Worm (Caenorhabditis elegans): ENCODE results near the gene srh-303.

DNA sequence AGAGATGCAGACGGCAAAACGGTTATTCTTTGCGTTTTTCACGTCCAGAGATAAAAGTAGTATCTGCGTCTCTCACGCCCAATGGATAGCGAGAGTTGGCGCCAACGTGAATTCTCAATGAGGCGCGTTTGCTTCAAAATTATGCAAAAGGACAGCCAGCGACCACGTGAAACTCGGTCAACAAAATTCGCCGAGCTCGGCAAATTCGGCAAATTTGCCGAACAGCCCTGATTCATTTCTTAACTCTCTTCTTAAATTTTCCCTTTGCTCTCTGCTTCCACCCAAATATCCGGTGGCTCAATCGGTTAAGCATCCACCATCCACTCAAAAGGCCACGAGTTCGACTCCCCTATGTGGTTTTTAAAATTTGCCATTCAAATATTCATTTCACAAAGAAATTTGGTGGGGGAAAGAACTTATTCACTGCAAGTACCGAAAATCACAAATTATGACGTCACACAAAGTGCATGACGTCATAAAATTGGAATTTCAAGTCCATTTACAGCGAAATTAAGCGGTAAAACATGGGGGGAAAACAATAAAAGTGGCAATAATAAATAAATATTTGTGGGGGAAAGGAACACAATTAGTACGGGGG, 14.0 kb downstream of the srh-303 start:
- TF ChIP-seq ama-1 (optimal IDR thresholded peaks at IDR 0.05) = no peak
- no peak for TF ChIP-seq nhr-11 (tag; optimal IDR thresholded peaks at IDR 0.05)
